Fruit fly (Drosophila melanogaster) whole organism, embryonic: ENCODE data around the gene GluProRS.

Experiments used
- Asciz ChIP-seq: fragments of 200-800 bp; sonication (Bioruptor generic); optimal IDR thresholded peaks from 2 replicates; lab custom pipeline; 2017; ENCODE audit warnings: missing biosample characterization, mild to moderate bottlenecking, missing genetic modification characterization, missing genetic modification reagents
- CG10321 ChIP-seq: fragments of 200-800 bp; sonication (Bioruptor generic); IDR thresholded peaks from 2 replicates; pipeline ENCODE4 v1.3.6; 2022; ENCODE audit warnings: missing biosample characterization, missing genetic modification characterization
- CG10979 ChIP-seq: fragments of 200-800 bp; sonication (Bioruptor generic); optimal IDR thresholded peaks from 2 replicates; lab custom pipeline; 2018; ENCODE audit warnings: missing biosample characterization, mild to moderate bottlenecking, missing genetic modification characterization, moderate library complexity
- CG12155 ChIP-seq: fragments of 200-800 bp; sonication (Bioruptor generic); optimal IDR thresholded peaks from 3 replicates; lab custom pipeline; 2016; ENCODE audit warnings: missing biosample characterization, missing genetic modification characterization
- CG13894 ChIP-seq: fragments of 200-800 bp; sonication (Bioruptor generic); optimal IDR thresholded peaks from 3 replicates; lab custom pipeline; 2018; ENCODE audit warnings: missing biosample characterization, mild to moderate bottlenecking, missing genetic modification characterization, moderate library complexity
- CG15073 ChIP-seq: fragments of 200-800 bp; sonication (Bioruptor generic); optimal IDR thresholded peaks from 2 replicates; lab custom pipeline; 2016; ENCODE audit warnings: missing biosample characterization, missing genetic modification characterization
- CG17328 ChIP-seq: fragments of 200-800 bp; sonication (Bioruptor generic); IDR thresholded peaks from 2 replicates; pipeline ENCODE4 v1.3.6; 2022; ENCODE audit warnings: missing biosample characterization, missing genetic modification characterization
- CG17829 ChIP-seq: fragments of 200-800 bp; optimal IDR thresholded peaks from 2 replicates; lab custom pipeline; 2019; ENCODE audit warnings: missing biosample characterization, mild to moderate bottlenecking, missing genetic modification characterization, moderate library complexity
- CG18619 ChIP-seq: fragments of 200-800 bp; sonication (Bioruptor generic); optimal IDR thresholded peaks from 3 replicates; lab custom pipeline; 2017; ENCODE audit warnings: missing biosample characterization, mild to moderate bottlenecking, missing genetic modification characterization
- CG18764 ChIP-seq: fragments of 200-800 bp; sonication (Bioruptor generic); optimal IDR thresholded peaks from 3 replicates; lab custom pipeline; 2016; ENCODE audit warnings: missing biosample characterization, missing genetic modification characterization
- CG2199 ChIP-seq: fragments of 200-800 bp; sonication (Bioruptor generic); IDR thresholded peaks from 3 replicates; pipeline ENCODE4 v1.3.6; 2022; ENCODE audit warnings: missing biosample characterization, missing genetic modification characterization
- CG31224 ChIP-seq: fragments of 200-800 bp; sonication (Bioruptor generic); IDR thresholded peaks from 2 replicates; pipeline ENCODE4 v1.3.6; 2022; ENCODE audit warnings: missing biosample characterization, missing genetic modification characterization
- CG32772 ChIP-seq: fragments of 200-800 bp; sonication (Bioruptor generic); IDR thresholded peaks from 2 replicates; pipeline ENCODE4 v1.3.6; 2022; ENCODE audit warnings: missing biosample characterization, missing genetic modification characterization
- CG33557 ChIP-seq: fragments of 200-800 bp; sonication (Bioruptor generic); optimal IDR thresholded peaks from 2 replicates; lab custom pipeline; 2019; ENCODE audit warnings: missing biosample characterization, mild to moderate bottlenecking, missing genetic modification characterization, moderate library complexity
- CG3407 ChIP-seq: fragments of 200-800 bp; sonication (Bioruptor generic); optimal IDR thresholded peaks from 2 replicates; lab custom pipeline; 2018; ENCODE audit warnings: missing biosample characterization, mild to moderate bottlenecking, missing genetic modification characterization
- CG3838 ChIP-seq: fragments of 200-800 bp; sonication (Bioruptor generic); optimal IDR thresholded peaks from 3 replicates; lab custom pipeline; 2016; ENCODE audit warnings: missing biosample characterization, missing genetic modification characterization
- CG42726 ChIP-seq: fragments of 200-800 bp; sonication (Bioruptor generic); IDR thresholded peaks from 2 replicates; pipeline ENCODE4 v1.3.6; 2022; ENCODE audit warnings: missing biosample characterization, missing genetic modification characterization; ENCODE audit not compliant: partially characterized antibody
- CG4617 ChIP-seq: fragments of 200-800 bp; sonication (Bioruptor generic); optimal IDR thresholded peaks from 3 replicates; lab custom pipeline; 2016; ENCODE audit warnings: missing biosample characterization, missing genetic modification characterization, borderline replicate concordance
- CG5953 ChIP-seq: fragments of 200-800 bp; sonication (Bioruptor generic); IDR thresholded peaks from 2 replicates; pipeline ENCODE4 v1.3.6; 2022; ENCODE audit warnings: missing biosample characterization, missing genetic modification characterization
- CG7271 ChIP-seq: fragments of 200-800 bp; sonication (Bioruptor generic); optimal IDR thresholded peaks from 2 replicates; lab custom pipeline; 2018; ENCODE audit warnings: missing biosample characterization, mild to moderate bottlenecking, missing genetic modification characterization, moderate library complexity
- CG8388 ChIP-seq: fragments of 200-800 bp; sonication (Bioruptor generic); optimal IDR thresholded peaks from 2 replicates; lab custom pipeline; 2019; ENCODE audit warnings: missing biosample characterization, mild to moderate bottlenecking, missing genetic modification characterization, moderate library complexity
- CG9727 ChIP-seq: fragments of 200-800 bp; sonication (Bioruptor generic); optimal IDR thresholded peaks from 3 replicates; lab custom pipeline; 2017; ENCODE audit warnings: missing biosample characterization, mild to moderate bottlenecking, missing genetic modification characterization
- CG9876 ChIP-seq: fragments of 200-800 bp; sonication (Bioruptor generic); optimal IDR thresholded peaks from 2 replicates; lab custom pipeline; 2016; ENCODE audit warnings: missing biosample characterization, missing genetic modification characterization
- H15 ChIP-seq: fragments of 200-800 bp; sonication (Bioruptor generic); IDR thresholded peaks from 3 replicates; pipeline ENCODE4 v1.3.6; 2022; ENCODE audit warnings: missing biosample characterization, missing genetic modification characterization
- Jarid2 ChIP-seq: fragments of 200-800 bp; sonication (Bioruptor generic); optimal IDR thresholded peaks from 3 replicates; lab custom pipeline; 2017; ENCODE audit warnings: mild to moderate bottlenecking, missing biosample characterization, missing genetic modification reagents, missing genetic modification characterization
- Max ChIP-seq: fragments of 200-800 bp; sonication (Bioruptor generic); optimal IDR thresholded peaks from 2 replicates; lab custom pipeline; 2016; ENCODE audit warnings: missing biosample characterization, mild to moderate bottlenecking, missing genetic modification characterization
- Meics ChIP-seq: fragments of 200-800 bp; sonication (Bioruptor generic); optimal IDR thresholded peaks from 2 replicates; lab custom pipeline; 2017; ENCODE audit warnings: missing biosample characterization, mild to moderate bottlenecking, missing genetic modification characterization
- Pdp1 ChIP-seq, 2 experiments: fragments of 200-800 bp; sonication (Bioruptor generic); optimal IDR thresholded peaks; 3 replicates each; lab custom pipeline; 2016; ENCODE audit warnings: missing biosample characterization in 2 of 2, missing genetic modification characterization in 2 of 2, mild to moderate bottlenecking in 1 of 2, moderate library complexity in 1 of 2
- Stat92E ChIP-seq, 3 experiments: fragments of >200 bp in 2 of 3; fragments of 200-800 bp in 1 of 3; sonication (Bioruptor generic) in 1 of 3; optimal IDR thresholded peaks; 2 replicates each; lab custom pipeline; 2017 to 2019; ENCODE audit warnings: missing biosample characterization in 3 of 3, missing genetic modification characterization in 3 of 3, mild to moderate bottlenecking in 1 of 3, moderate library complexity in 1 of 3
- Taf1 ChIP-seq: fragments of 200-800 bp; sonication (Bioruptor generic); IDR thresholded peaks from 2 replicates; pipeline ENCODE4 v1.3.6; 2022; ENCODE audit warnings: missing biosample characterization, missing genetic modification characterization
- amos ChIP-seq: fragments of 200-800 bp; sonication (Bioruptor generic); IDR thresholded peaks from 2 replicates; pipeline ENCODE4 v1.3.6; 2022; ENCODE audit warnings: missing biosample characterization, missing genetic modification characterization; ENCODE audit not compliant: partially characterized antibody
- ase ChIP-seq: fragments of 200-800 bp; sonication (Bioruptor generic); IDR thresholded peaks from 3 replicates; pipeline ENCODE4 v1.3.6; 2022; ENCODE audit warnings: missing biosample characterization, missing genetic modification characterization
- bab2 ChIP-seq: fragments of 200-800 bp; sonication (Bioruptor generic); optimal IDR thresholded peaks from 2 replicates; lab custom pipeline; 2016; ENCODE audit warnings: missing biosample characterization, missing genetic modification characterization
- crp ChIP-seq, 2 experiments: fragments of 200-800 bp; sonication (Bioruptor generic); optimal IDR thresholded peaks; 2 replicates in 1 of 2; 3 replicates in 1 of 2; lab custom pipeline; 2017; ENCODE audit warnings: missing biosample characterization in 2 of 2, missing genetic modification characterization in 2 of 2, mild to moderate bottlenecking in 1 of 2, moderate library complexity in 1 of 2
- dmrt11E ChIP-seq: fragments of 200-800 bp; sonication (Bioruptor generic); optimal IDR thresholded peaks from 3 replicates; lab custom pipeline; 2018; ENCODE audit warnings: missing biosample characterization, mild to moderate bottlenecking, missing genetic modification characterization, moderate library complexity
- dmrt99B ChIP-seq: fragments of 200-800 bp; sonication (Bioruptor generic); optimal IDR thresholded peaks from 2 replicates; lab custom pipeline; 2018; ENCODE audit warnings: missing biosample characterization, mild to moderate bottlenecking, missing genetic modification characterization, moderate library complexity
- emc ChIP-seq: fragments of 200-800 bp; sonication (Bioruptor generic); optimal IDR thresholded peaks from 2 replicates; lab custom pipeline; 2016; ENCODE audit warnings: missing biosample characterization, missing genetic modification characterization
- exex ChIP-seq: fragments of 200-800 bp; sonication (Bioruptor generic); optimal IDR thresholded peaks from 4 replicates; lab custom pipeline; 2018; ENCODE audit warnings: missing biosample characterization, mild to moderate bottlenecking, missing genetic modification characterization, moderate library complexity
- fu2 ChIP-seq: fragments of 200-800 bp; sonication (Bioruptor generic); optimal IDR thresholded peaks from 2 replicates; lab custom pipeline; 2016; ENCODE audit warnings: missing biosample characterization, missing genetic modification characterization
- hth ChIP-seq: fragments of >200 bp; optimal IDR thresholded peaks from 2 replicates; lab custom pipeline; 2017; ENCODE audit warnings: inconsistent platforms
- ind ChIP-seq: fragments of 200-800 bp; sonication (Bioruptor generic); optimal IDR thresholded peaks from 3 replicates; lab custom pipeline; 2016; ENCODE audit warnings: missing biosample characterization, missing genetic modification characterization
- kay ChIP-seq: fragments of 200-800 bp; sonication (Bioruptor generic); optimal IDR thresholded peaks from 2 replicates; lab custom pipeline; 2016; ENCODE audit warnings: missing biosample characterization, missing genetic modification characterization
- lilli ChIP-seq: fragments of 200-800 bp; sonication (Bioruptor generic); optimal IDR thresholded peaks from 3 replicates; lab custom pipeline; 2016; ENCODE audit warnings: missing biosample characterization, missing genetic modification characterization
- otp ChIP-seq: fragments of 200-800 bp; sonication (Bioruptor generic); IDR thresholded peaks from 3 replicates; pipeline ENCODE4, ENCODE4 v1.3.6; 2022; ENCODE audit warnings: missing biosample characterization, missing genetic modification characterization
- pb ChIP-seq: fragments of 200-800 bp; sonication (Bioruptor generic); optimal IDR thresholded peaks from 3 replicates; lab custom pipeline; 2016; ENCODE audit warnings: missing biosample characterization, missing genetic modification characterization
- slou ChIP-seq: fragments of 200-800 bp; sonication (Bioruptor generic); optimal IDR thresholded peaks from 3 replicates; lab custom pipeline; 2016; ENCODE audit warnings: missing biosample characterization, missing genetic modification characterization
- sna ChIP-seq: fragments of 200-800 bp; sonication (Bioruptor generic); IDR thresholded peaks from 2 replicates; pipeline ENCODE4 v1.3.6; 2022; ENCODE audit warnings: missing biosample characterization, missing genetic modification characterization; ENCODE audit not compliant: partially characterized antibody
- ssp ChIP-seq: fragments of 200-800 bp; sonication (Bioruptor generic); IDR thresholded peaks from 2 replicates; pipeline ENCODE4 v1.3.6; 2022; ENCODE audit warnings: missing biosample characterization, missing genetic modification characterization
- tin ChIP-seq: fragments of 200-800 bp; sonication (Bioruptor generic); optimal IDR thresholded peaks from 3 replicates; lab custom pipeline; 2016; ENCODE audit warnings: missing biosample characterization, missing genetic modification characterization

The GluProRS gene

DNA sequence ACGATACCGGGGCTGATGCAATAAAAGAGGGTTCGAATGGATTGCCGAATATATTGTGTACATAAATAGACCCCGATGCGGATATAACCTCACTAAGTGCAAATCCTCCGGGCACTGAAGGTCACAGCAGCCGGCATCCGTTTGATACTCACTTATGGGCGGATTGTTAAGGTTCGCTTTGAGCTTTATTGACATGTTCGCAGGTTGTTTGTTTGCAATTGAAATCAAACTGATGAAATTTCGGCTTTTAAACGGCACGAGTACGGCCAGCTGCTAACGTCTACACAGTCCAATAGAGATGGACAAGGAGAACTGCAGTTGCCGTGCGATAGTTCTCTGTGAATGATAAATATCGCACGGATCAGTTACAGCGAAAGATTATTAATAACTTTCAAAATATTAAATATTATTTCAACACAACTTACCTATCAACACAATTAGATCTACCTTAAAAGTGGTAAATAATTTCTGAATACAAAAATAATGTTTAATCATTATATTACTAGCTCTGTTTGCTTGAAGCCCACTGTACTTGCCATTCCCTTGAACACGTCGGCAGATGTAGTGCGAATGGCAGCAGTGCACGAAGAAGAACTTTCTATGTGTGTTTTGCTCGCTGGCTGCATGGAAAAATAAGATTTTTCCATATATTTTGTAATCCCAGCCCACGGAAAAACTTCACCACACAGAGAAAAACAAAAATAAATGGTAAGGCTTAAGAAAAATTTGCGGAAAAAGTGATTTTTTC lies at the start of gene GluProRS, which contains the start of gene AP-1sigma (continued):
- TF ChIP-seq CG5953: peak; percentile 94
- TF ChIP-seq CG4617 (GFP tag; lab: Kevin White, UChicago): peak; percentile 96
- peak; percentile 91 for TF ChIP-seq ssp (GFP tag; lab: Robert Waterston, UW)
- peak; percentile 94 for TF ChIP-seq Max (GFP tag; lab: Kevin White, UChicago)
- peak; percentile 94 for TF ChIP-seq H15
- TF ChIP-seq bab2 (GFP tag; lab: Kevin White, UChicago): peak; percentile 85
- peak; percentile 78 for TF ChIP-seq CG33557 (GFP tag; lab: Kevin White, UChicago)
- TF ChIP-seq kay (GFP tag; lab: Kevin White, UChicago): peak; percentile 89
- TF ChIP-seq CG9876 (GFP tag; lab: Kevin White, UChicago): peak; percentile 72
- peak; percentile 93 for TF ChIP-seq CG9727
- TF ChIP-seq ind (GFP tag; lab: Kevin White, UChicago): peak; percentile 94
- TF ChIP-seq Pdp1 (GFP tag; optimal IDR thresholded peaks at IDR 0.05; lab: Kevin White, UChicago): peak; percentile 77 to 92
- no peak for TF ChIP-seq hth
- peak; percentile 92 for TF ChIP-seq CG2199 (GFP tag; lab: Robert Waterston, UW)
- peak; percentile 92 for TF ChIP-seq amos (GFP tag; lab: Robert Waterston, UW)
- peak; percentile 77 for TF ChIP-seq emc (GFP tag; lab: Kevin White, UChicago)
- peak; percentile 63 for TF ChIP-seq CG7271 (tag; lab: Kevin White, UChicago)
- TF ChIP-seq CG18619 (GFP tag; lab: Kevin White, UChicago): peak; percentile 83
- TF ChIP-seq fu2 (GFP tag; lab: Kevin White, UChicago): peak; percentile 57
- peak; percentile 83 for TF ChIP-seq CG8388
- TF ChIP-seq slou (GFP tag; lab: Kevin White, UChicago): peak; percentile 92
- TF ChIP-seq tin: peak; percentile 94
- TF ChIP-seq Jarid2: peak; percentile 58
- TF ChIP-seq CG42726 (GFP tag; lab: Robert Waterston, UW): peak; percentile 91
- peak; percentile 92 for TF ChIP-seq CG12155 (GFP tag; lab: Kevin White, UChicago)
- peak; percentile 47 for TF ChIP-seq pb (GFP tag; lab: Kevin White, UChicago)
- TF ChIP-seq Asciz: peak; percentile 68
- TF ChIP-seq CG17328 (GFP tag; lab: Robert Waterston, UW): peak; percentile 95
- peak; percentile 89 for TF ChIP-seq dmrt11E (tag; lab: Kevin White, UChicago)
- TF ChIP-seq sna (GFP tag; lab: Robert Waterston, UW): peak; percentile 94
- peak in 1 of 3 experiments; percentile 67 for TF ChIP-seq Stat92E (GFP tag; optimal IDR thresholded peaks at IDR 0.05; lab: Kevin White, UChicago)
- peak; percentile 88 for TF ChIP-seq CG18764 (GFP tag; lab: Kevin White, UChicago)
- peak; percentile 91 for TF ChIP-seq CG31224 (GFP tag; lab: Robert Waterston, UW)
- TF ChIP-seq CG3407 (GFP tag; lab: Kevin White, UChicago): peak; percentile 83
- TF ChIP-seq exex (tag; lab: Kevin White, UChicago): peak; percentile 58
- peak; percentile 95 for TF ChIP-seq lilli (GFP tag; lab: Kevin White, UChicago)
- TF ChIP-seq CG10979: peak; percentile 84
- TF ChIP-seq Meics (GFP tag; lab: Kevin White, UChicago): peak; percentile 87
- TF ChIP-seq CG10321: peak; percentile 59
- no peak for TF ChIP-seq CG13894 (tag; lab: Kevin White, UChicago)
- TF ChIP-seq dmrt99B (tag; lab: Kevin White, UChicago): peak; percentile 87
- TF ChIP-seq CG15073: peak; percentile 48
- peak; percentile 77 for TF ChIP-seq CG3838 (GFP tag; lab: Kevin White, UChicago)
- peak; percentile 89 for TF ChIP-seq CG17829 (tag; lab: Kevin White, UChicago)
- TF ChIP-seq Taf1 (GFP tag; lab: Robert Waterston, UW): peak; percentile 89
- TF ChIP-seq ase (GFP tag; lab: Robert Waterston, UW): peak; percentile 94
- peak; percentile 93 for TF ChIP-seq otp (GFP tag; lab: Robert Waterston, UW)
- TF ChIP-seq CG32772 (GFP tag; lab: Robert Waterston, UW): peak; percentile 97
- peak; percentile 4 to 78 for TF ChIP-seq crp (GFP tag; optimal IDR thresholded peaks at IDR 0.05; lab: Kevin White, UChicago)
